Fruit fly (Drosophila melanogaster) whole organism, embryonic: ENCODE measurements around the gene aos.

Experiments
- Atf-2 ChIP-seq: fragments of 200-800 bp; sonication (Bioruptor generic); optimal IDR thresholded peaks from 2 replicates; lab custom pipeline; 2016; ENCODE audit warnings: missing biosample characterization, missing genetic modification characterization
- al ChIP-seq: fragments of 200-800 bp; sonication (Bioruptor generic); IDR thresholded peaks from 2 replicates; pipeline ENCODE4 v1.3.6; 2022; ENCODE audit warnings: missing biosample characterization, missing genetic modification characterization
- ro ChIP-seq: fragments of 200-800 bp; sonication (Bioruptor generic); IDR thresholded peaks from 2 replicates; pipeline ENCODE4 v1.3.6; 2022; ENCODE audit warnings: missing biosample characterization, missing genetic modification characterization

DNA sequence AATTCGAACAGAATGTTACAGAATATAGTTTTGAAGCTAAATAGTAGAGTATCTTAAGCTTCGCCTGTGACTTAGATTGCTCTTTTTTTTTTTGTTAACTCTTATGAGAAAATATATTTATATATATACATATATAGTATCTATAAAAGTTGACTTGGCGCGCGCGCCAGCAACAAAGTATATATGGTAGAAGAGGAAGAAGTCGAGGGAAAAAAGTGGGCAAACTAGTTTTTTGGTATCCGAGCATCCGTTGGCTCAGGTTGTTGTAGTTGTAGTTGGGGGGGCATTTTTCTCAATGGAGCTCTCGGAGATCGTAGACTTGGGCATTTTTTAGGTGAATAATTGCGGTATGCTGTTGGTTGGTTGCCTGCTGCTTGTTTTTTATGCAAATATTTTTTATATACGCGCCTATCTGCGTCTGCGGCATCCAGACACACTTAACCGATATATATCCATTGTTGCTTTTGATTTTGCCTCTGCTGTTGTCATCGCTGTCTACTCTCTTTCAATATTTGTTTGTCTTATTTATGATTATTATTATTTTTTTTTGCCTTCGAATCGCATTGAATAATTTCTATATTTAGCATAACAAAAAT lies 4.7 kb downstream of the aos start:
- TF ChIP-seq ro (GFP tag; lab: Robert Waterston, UW) (no peak), Atf-2 (GFP tag; lab: Kevin White, UChicago) (no peak), al (GFP tag; lab: Robert Waterston, UW) (no peak)
